Worm (Caenorhabditis elegans) whole organism, late embryonic: ENCODE measurements around the gene abhd-14.

Experiments used
- elt-2 ChIP-seq: sonication (generic microtip); optimal IDR thresholded peaks from 2 replicates; lab custom pipeline; 2016; ENCODE audit warnings: missing genetic modification reagents, missing genetic modification characterization, missing compliant biosample characterization
- zip-5 ChIP-seq: sonication (generic microtip); optimal IDR thresholded peaks from 2 replicates; lab custom pipeline; 2016; ENCODE audit warnings: missing genetic modification characterization, missing compliant biosample characterization

ce11 chrIV:1013233-1013798, 16.5 kb downstream of the abhd-14 start:
- TF ChIP-seq zip-5 (tag; lab: Kevin White, UChicago) (no peak), elt-2 (tag; lab: Kevin White, UChicago) (no peak)
